Fruit fly (Drosophila melanogaster): Measurements from ENCODE around the gene Dsor1.

dm6 chrX:9232199-9232598 lies 14.9 kb upstream of the Dsor1 start, which contains the start of gene CG12121:
- no peak for TF ChIP-seq CTCF (optimal IDR thresholded peaks at IDR 0.05)
- TF ChIP-seq CG8478 (optimal IDR thresholded peaks at IDR 0.05), result no peak

Measured in S2 (cell line).